Fruit fly (Drosophila melanogaster) whole organism: ENCODE measurements around the gene Ythdf.

ENCODE experiments used
- CG8478 ChIP-seq: fragments of >200 bp; optimal IDR thresholded peaks from 2 replicates; lab custom pipeline; 2018; ENCODE audit warnings: inconsistent platforms
- Dll ChIP-seq: fragments of >200 bp; optimal IDR thresholded peaks from 2 replicates; lab custom pipeline; 2017
- EcR ChIP-seq, 2 experiments: fragments of >200 bp; optimal IDR thresholded peaks; 2 replicates each; lab custom pipeline; 2017; ENCODE audit warnings: missing biosample characterization in 2 of 2, missing genetic modification characterization in 2 of 2, missing genetic modification reagents in 2 of 2
- pan ChIP-seq: fragments of >200 bp; optimal IDR thresholded peaks from 2 replicates; lab custom pipeline; 2017
- psq ChIP-seq: fragments of >200 bp; optimal IDR thresholded peaks from 2 replicates; lab custom pipeline; 2017
- usp ChIP-seq: fragments of >200 bp; optimal IDR thresholded peaks from 2 replicates; lab custom pipeline; 2017; ENCODE audit warnings: missing biosample characterization, missing genetic modification characterization, mixed read lengths

The Ythdf gene

DNA sequence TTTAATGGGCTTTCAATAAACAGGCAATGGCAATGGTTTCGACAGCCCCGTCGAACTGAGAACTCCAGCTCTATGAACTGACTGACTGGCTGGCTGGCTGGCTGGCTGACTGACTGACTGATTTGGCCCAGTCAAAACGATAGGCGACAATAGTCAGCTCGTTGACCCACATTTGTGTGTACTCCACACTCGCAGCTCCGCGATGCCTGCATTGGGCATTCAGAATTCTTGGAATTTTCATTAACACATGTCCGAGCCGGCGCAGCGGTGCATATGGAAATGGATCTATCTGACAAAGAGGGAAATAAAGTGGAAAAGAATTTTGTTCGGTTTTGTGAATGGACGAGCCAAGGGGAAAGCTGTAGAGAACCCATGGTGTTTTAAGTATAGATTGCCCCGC is 36.8 kb downstream of the Ythdf start:
- TF ChIP-seq psq (lab: Kevin White, UChicago) (no peak), pan (no peak), usp (GFP tag; lab: Kevin White, UChicago) (no peak), Dll (lab: Kevin White, UChicago) (no peak)

DNA sequence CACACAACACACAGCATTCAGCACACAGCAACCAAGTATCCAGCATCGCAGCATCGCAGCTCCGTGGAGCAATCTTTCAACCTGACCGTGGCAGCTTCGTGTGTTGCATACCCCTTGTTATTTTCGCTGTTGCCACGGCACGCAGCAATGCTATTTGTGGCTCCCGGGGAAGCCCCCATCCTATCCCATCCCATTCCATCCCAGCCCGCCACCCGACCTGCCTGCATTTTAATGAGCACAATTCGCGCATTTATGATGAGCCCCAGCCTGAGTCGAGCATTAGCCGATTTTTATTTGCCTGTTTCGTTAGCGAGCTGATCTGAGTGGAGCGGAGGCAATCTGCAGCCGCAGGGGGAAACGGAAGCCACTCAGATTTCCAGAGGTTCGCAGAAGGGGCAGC is 39.5 kb downstream of the Ythdf start:
- TF ChIP-seq Dll (lab: Kevin White, UChicago), result no peak
- TF ChIP-seq EcR (GFP tag; optimal IDR thresholded peaks at IDR 0.05; lab: Kevin White, UChicago), result no peak
- TF ChIP-seq CG8478 (lab: Kevin White, UChicago), result no peak
- TF ChIP-seq usp (GFP tag; lab: Kevin White, UChicago), result no peak
- no peak for TF ChIP-seq pan
- TF ChIP-seq psq (lab: Kevin White, UChicago), result no peak

DNA sequence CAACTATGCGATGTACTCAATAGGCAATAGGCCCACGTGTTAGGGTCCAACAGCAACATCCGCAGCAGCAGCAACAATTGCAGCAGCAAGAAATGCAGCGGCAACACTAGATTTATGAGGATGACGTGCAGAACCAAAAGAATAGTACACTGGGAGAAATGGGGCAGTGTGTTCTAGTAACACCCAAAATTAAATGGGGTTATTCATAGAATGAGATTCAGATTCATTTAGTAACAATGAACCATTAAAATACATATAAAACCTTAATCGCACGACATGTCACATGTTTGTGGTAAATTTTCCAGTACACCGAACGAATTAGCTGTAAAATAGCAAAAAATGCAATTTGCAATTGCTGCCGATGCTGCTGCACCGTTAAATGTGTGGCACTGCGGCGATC is 41.8 kb downstream of the Ythdf start:
- TF ChIP-seq CG8478 (lab: Kevin White, UChicago), result no peak
- TF ChIP-seq Dll (lab: Kevin White, UChicago), result no peak
- no peak for TF ChIP-seq pan
- no peak for TF ChIP-seq usp (GFP tag; lab: Kevin White, UChicago)
- no peak for TF ChIP-seq psq (lab: Kevin White, UChicago)
- TF ChIP-seq EcR (GFP tag; optimal IDR thresholded peaks at IDR 0.05; lab: Kevin White, UChicago), result no peak

DNA sequence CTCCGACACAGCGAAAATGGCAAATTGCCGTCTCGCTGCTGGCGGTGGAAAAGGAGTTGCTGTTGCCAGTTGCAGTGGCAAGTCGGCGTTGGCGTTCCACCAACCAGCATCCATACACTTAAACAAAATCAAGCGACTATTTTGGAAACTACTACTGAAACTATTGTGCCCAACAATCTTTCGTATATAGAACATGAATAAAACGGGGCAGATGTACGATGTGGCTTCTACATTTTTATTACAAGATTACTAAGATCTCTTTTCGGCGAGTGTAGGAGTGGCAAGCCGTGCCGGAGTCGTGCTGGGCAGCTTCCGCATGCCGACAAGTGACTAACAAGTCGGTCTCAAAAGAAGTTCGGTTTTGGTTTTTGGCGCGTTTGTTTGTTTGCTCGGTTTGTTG is 42.5 kb downstream of the Ythdf start:
- TF ChIP-seq usp (GFP tag; lab: Kevin White, UChicago) (no peak), EcR (GFP tag; optimal IDR thresholded peaks at IDR 0.05; lab: Kevin White, UChicago) (no peak), pan (no peak), psq (lab: Kevin White, UChicago) (no peak), CG8478 (lab: Kevin White, UChicago) (no peak), Dll (lab: Kevin White, UChicago) (no peak)

DNA sequence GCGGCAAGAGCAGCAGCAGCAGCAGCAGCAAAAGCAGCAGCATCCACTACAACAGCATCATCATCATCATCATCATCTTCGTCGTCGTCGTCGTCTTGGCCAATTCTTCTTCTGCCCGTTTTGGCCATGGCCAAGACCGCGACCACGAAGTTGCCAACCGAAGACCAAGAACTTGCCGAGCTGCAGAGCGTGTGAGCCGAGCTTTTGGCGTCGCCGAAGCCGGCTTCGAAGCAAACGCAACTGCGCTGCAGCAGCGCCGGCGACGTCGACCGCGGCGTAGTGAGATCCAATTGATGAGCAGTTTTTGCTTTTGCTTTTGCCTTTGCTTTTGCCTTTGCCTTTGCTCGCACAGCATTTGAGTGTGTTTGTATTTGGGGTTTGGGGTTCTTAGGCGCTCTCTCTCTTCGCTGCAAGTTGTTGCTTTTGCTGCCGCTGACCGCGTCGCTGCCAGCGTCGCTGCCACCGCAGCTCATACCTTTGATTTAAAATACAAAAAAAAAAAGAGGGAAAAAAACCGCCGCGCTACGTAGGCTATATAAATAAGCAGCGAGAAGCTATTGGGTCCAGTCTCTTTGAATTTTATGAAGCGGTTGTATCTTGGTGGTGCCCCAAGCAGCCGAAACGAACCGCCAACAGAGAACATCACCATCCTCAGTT is 53.9 kb downstream of the Ythdf start:
- TF ChIP-seq EcR (GFP tag; optimal IDR thresholded peaks at IDR 0.05; lab: Kevin White, UChicago), result no peak
- no peak for TF ChIP-seq pan
- no peak for TF ChIP-seq Dll (lab: Kevin White, UChicago)
- TF ChIP-seq CG8478 (lab: Kevin White, UChicago), result no peak
- TF ChIP-seq psq (lab: Kevin White, UChicago), result no peak
- TF ChIP-seq usp (GFP tag; lab: Kevin White, UChicago), result no peak
